Fruit fly (Drosophila melanogaster) whole organism, pupa: Measurements from ENCODE around the gene CG6749.

ENCODE experiments used
- CG10348 ChIP-seq: fragments of 200-800 bp; sonication (Bioruptor generic); IDR thresholded peaks from 2 replicates; pipeline ENCODE4 v1.3.6; 2022; ENCODE audit warnings: missing biosample characterization, missing genetic modification characterization
- CG12605 ChIP-seq: fragments of 200-800 bp; sonication (Bioruptor generic); IDR thresholded peaks from 2 replicates; pipeline ENCODE4 v1.3.6; 2022; ENCODE audit warnings: missing biosample characterization, missing genetic modification characterization
- CG15710 ChIP-seq: fragments of 200-800 bp; sonication (Bioruptor generic); optimal IDR thresholded peaks from 2 replicates; lab custom pipeline; 2018; ENCODE audit warnings: missing biosample characterization, mild to moderate bottlenecking, missing genetic modification characterization, moderate library complexity
- CG4496 ChIP-seq: fragments of 200-800 bp; sonication (Bioruptor generic); IDR thresholded peaks from 3 replicates; pipeline ENCODE4 v1.3.6; 2022; ENCODE audit warnings: missing biosample characterization, missing genetic modification characterization
- CG9948 ChIP-seq: fragments of 200-800 bp; sonication (Bioruptor generic); optimal IDR thresholded peaks from 2 replicates; lab custom pipeline; 2018; ENCODE audit warnings: missing biosample characterization, mild to moderate bottlenecking, missing genetic modification characterization, moderate library complexity
- fd96Ca ChIP-seq: fragments of 200-800 bp; sonication (Bioruptor generic); IDR thresholded peaks from 3 replicates; pipeline ENCODE4 v1.3.6; 2022; ENCODE audit warnings: missing biosample characterization, missing genetic modification characterization
- gl ChIP-seq: fragments of 200-800 bp; sonication (Bioruptor generic); optimal IDR thresholded peaks from 2 replicates; lab custom pipeline; 2018; ENCODE audit warnings: missing biosample characterization, mild to moderate bottlenecking, missing genetic modification characterization

DNA sequence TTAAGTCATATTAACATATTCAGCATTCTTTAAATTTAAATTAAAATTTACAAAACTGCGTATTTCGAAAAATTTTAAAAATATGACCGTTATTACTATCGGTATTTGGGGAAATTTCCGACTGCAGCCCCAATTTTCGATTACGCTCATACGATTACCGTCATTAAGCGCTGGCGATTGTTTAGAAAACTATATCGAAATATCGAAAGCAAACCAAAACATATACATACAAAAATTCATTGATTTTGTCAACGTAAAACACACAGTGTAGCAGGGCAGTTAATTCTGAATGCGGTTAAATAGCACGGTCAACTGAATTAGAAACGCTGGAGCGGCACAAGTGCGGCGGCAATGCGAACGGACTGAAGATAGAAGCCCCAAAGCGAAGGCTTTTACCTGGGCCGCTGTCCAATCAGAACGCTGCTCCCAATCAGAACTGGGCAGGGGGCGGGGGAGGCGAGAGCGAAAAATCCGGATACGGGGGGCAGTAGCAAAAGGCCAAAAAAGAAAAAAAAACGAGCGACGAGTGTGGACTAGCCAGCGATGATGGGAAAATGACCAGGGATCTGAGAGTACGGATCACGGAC, 29.4 kb downstream of the CG6749 start, which contains the start of gene CG16711:
- TF ChIP-seq gl (tag; lab: Kevin White, UChicago) (no peak), CG9948 (tag; lab: Kevin White, UChicago) (no peak), CG15710 (tag; lab: Kevin White, UChicago) (no peak), CG4496 (GFP tag; lab: Robert Waterston, UW) (no peak), CG12605 (no peak), fd96Ca (GFP tag; lab: Robert Waterston, UW) (no peak), CG10348 (GFP tag; lab: Robert Waterston, UW) (no peak)
